Worm (Caenorhabditis elegans): ENCODE measurements around the gene ugt-36.

Gene ugt-36

ce11 chrV:7150570-7150969 lies 16.2 kb upstream of the ugt-36 start, which contains the start of gene F10D2.8:
TSS of gene F10D2.8 (minus strand) at chrV:7150714.
- TF ChIP-seq efl-3 (GFP tag; optimal IDR thresholded peaks at IDR 0.05): no peak
- TF ChIP-seq nhr-20 (tag; optimal IDR thresholded peaks at IDR 0.05): peak; percentile 20
- TF ChIP-seq irx-1 (tag; optimal IDR thresholded peaks at IDR 0.05): no peak
- TF ChIP-seq lin-13 (GFP tag; optimal IDR thresholded peaks at IDR 0.05): no peak
- TF ChIP-seq nhr-77 (tag; optimal IDR thresholded peaks at IDR 0.05): no peak
- TF ChIP-seq mef-2 (tag; optimal IDR thresholded peaks at IDR 0.05): no peak
- peak in 4 of 6 experiments; percentile 4 to 77 (median 42) for TF ChIP-seq elt-3 (tag; optimal IDR thresholded peaks at IDR 0.05)
- TF ChIP-seq ceh-90 (tag; optimal IDR thresholded peaks at IDR 0.05): no peak
- no peak for TF ChIP-seq nhr-19 (GFP tag; conservative IDR thresholded peaks at IDR 0.05)
- TF ChIP-seq C34B4.2 (tag; optimal IDR thresholded peaks at IDR 0.05): no peak
- TF ChIP-seq ceh-63 (GFP tag; optimal IDR thresholded peaks at IDR 0.05): no peak
- no peak for TF ChIP-seq efl-1 (optimal IDR thresholded peaks at IDR 0.05)
- TF ChIP-seq efl-1 (GFP tag; optimal IDR thresholded peaks at IDR 0.05 in 1 of 2): no peak
- no peak for TF ChIP-seq blmp-1 (tag; optimal IDR thresholded peaks at IDR 0.05)
- peak; percentile 76 for TF ChIP-seq tlp-1 (tag; optimal IDR thresholded peaks at IDR 0.05)
- no peak for TF ChIP-seq nhr-76 (tag; optimal IDR thresholded peaks at IDR 0.05)
- TF ChIP-seq unc-62 (GFP tag; optimal IDR thresholded peaks at IDR 0.05): no peak
- TF ChIP-seq fkh-10 (GFP tag; optimal IDR thresholded peaks at IDR 0.05): no peak
- TF ChIP-seq elt-2 (tag; optimal IDR thresholded peaks at IDR 0.05): peak; percentile 87
- TF ChIP-seq pqm-1 (tag; optimal IDR thresholded peaks at IDR 0.05): no peak

ce11 chrV:7153046-7153445 lies 13.8 kb upstream of the ugt-36 start, which contains the start of gene fat-7:
TSS of gene fat-7 (minus strand) at chrV:7153146.
- TF ChIP-seq isw-1 (GFP tag; IDR thresholded peaks at IDR 0.05): no peak
- no peak for TF ChIP-seq efl-1 (optimal IDR thresholded peaks at IDR 0.05)
- peak in 1 of 2 experiments; percentile 30 for TF ChIP-seq efl-1 (GFP tag; optimal IDR thresholded peaks at IDR 0.05 in 1 of 2)
- no peak for TF ChIP-seq lin-35 (GFP tag; optimal IDR thresholded peaks at IDR 0.05)
- no peak for TF ChIP-seq zag-1 (tag; optimal IDR thresholded peaks at IDR 0.05)

DNA sequence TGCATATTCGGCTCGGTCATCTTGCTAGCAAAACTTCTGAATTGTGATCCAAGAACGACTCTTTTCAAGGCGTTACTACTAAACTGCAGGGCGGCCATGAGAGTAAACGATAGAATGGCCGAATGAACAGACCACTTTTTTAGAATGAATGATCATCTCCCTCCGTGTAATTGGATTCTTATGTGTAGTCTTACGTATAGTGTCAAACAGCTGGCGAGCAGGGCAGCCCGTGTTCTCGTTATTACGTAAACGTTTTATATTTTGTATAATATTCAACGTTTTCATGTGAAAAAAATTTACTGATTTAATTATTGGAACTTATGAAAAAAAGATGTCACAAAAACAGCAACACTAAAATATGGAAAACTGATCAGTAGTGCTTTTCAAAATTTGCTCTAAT lies 10.7 kb upstream of the ugt-36 start, which contains the start of gene F10D2.10:
Gene F10D2.10 (minus strand): TSS at position 101 of the 400 bp plus-strand sequence.
- no peak for TF ChIP-seq sup-37 (GFP tag; optimal IDR thresholded peaks at IDR 0.05)
- no peak for TF ChIP-seq lin-14 (GFP tag; optimal IDR thresholded peaks at IDR 0.05)
- TF ChIP-seq lin-15B (tag; optimal IDR thresholded peaks at IDR 0.05): no peak
- no peak for TF ChIP-seq nhr-20 (tag; optimal IDR thresholded peaks at IDR 0.05)
- TF ChIP-seq nhr-84 (tag; optimal IDR thresholded peaks at IDR 0.05): no peak
- TF ChIP-seq fkh-4 (tag; optimal IDR thresholded peaks at IDR 0.05; ENCODE audit: borderline replicate concordance): no peak
- TF ChIP-seq C34B4.2 (tag; optimal IDR thresholded peaks at IDR 0.05): no peak
- no peak for TF ChIP-seq efl-1 (optimal IDR thresholded peaks at IDR 0.05)
- no peak for TF ChIP-seq efl-1 (GFP tag; optimal IDR thresholded peaks at IDR 0.05 in 1 of 2)
- TF ChIP-seq mab-9 (GFP tag; IDR thresholded peaks at IDR 0.05): no peak
- TF ChIP-seq F16B12.6 (tag; optimal IDR thresholded peaks at IDR 0.05): no peak
- TF ChIP-seq fos-1 (tag; optimal IDR thresholded peaks at IDR 0.05): no peak
- no peak for TF ChIP-seq ets-5 (GFP tag; IDR thresholded peaks at IDR 0.05)

DNA sequence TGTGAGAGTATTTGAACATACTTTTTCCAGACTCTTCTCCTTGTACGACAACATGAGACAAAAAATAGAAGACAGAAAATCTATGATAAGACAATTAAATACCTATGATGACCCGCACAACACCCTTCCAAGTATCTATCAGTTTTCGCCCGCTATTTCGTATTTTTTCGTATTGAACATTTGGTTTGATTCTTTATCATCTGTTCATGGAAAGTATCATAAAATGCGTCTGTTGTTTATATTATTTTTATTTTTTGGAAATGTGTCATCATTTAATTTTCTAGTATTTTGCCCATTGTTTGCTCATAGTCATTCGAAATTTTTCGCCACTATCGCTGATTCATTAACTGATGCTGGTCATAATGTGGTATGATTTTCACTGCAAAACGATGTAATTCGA lies 9.7 kb upstream of the ugt-36 start, which contains the start of gene ugt-39:
Gene ugt-39 (plus strand): TSS at position 54 of the 400 bp plus-strand sequence.
- TF ChIP-seq elt-3 (tag; optimal IDR thresholded peaks at IDR 0.05): peak in 3 of 6 experiments; percentile 17 to 42 (median 41)
- peak; percentile 41 for TF ChIP-seq lin-14 (GFP tag; optimal IDR thresholded peaks at IDR 0.05)
- TF ChIP-seq nhr-20 (tag; optimal IDR thresholded peaks at IDR 0.05): peak; percentile 20
- TF ChIP-seq snu-23 (GFP tag; optimal IDR thresholded peaks at IDR 0.05): peak; percentile 5
- TF ChIP-seq egl-27 (tag; optimal IDR thresholded peaks at IDR 0.05): no peak
- TF ChIP-seq elt-2 (tag; optimal IDR thresholded peaks at IDR 0.05): peak; percentile 62

DNA sequence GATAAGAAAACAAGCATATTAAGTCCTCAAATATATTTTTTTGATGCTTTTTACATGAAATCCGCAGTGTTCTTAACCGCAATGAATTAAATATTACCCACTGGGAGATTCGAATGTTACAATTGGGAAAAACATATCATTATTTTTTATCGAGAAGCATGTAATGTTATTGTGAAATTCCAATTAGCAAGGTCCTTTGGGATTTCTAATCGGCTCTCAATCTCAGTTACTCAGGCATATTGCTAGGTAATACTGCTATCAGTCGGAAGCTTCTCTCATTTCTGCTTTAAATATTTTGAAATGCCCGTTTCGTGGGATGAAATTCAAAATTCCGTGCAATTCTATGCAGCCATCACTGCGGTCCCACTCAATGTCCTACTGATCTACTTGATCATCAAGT lies 7.4 kb upstream of the ugt-36 start, which contains the start of gene str-204:
Gene str-204 (plus strand): TSS at position 301 of the 400 bp plus-strand sequence.
- TF ChIP-seq unc-30 (tag; optimal IDR thresholded peaks at IDR 0.05): no peak
- no peak for TF ChIP-seq mep-1 (tag; optimal IDR thresholded peaks at IDR 0.05)
- no peak for TF ChIP-seq zip-4 (GFP tag; optimal IDR thresholded peaks at IDR 0.05)
